ENCODE assay signal across 1 fruit fly cellular context in genomic region chrX:6993753-6994152, dm6.
A peak's percentile ranks its signal among the peaks of the same experiment; 100 is the strongest.
TF ChIP-seq lines count a peak whose summit lies in the region.

No protein-coding gene starts in this region.

TF ChIP-seq in whole organism, embryonic, 481 proteins besides CTCF, POLR2A, EP300 and RAD21 (continued from another document):
- TF ChIP-seq Hmx (GFP tag; optimal IDR thresholded peaks at IDR 0.05; lab: Kevin White, UChicago) (no peak), Nf-YB (GFP tag; optimal IDR thresholded peaks at IDR 0.05; lab: Kevin White, UChicago) (no peak), Hand (GFP tag; optimal IDR thresholded peaks at IDR 0.05; lab: Kevin White, UChicago) (peak; percentile 23), CG16815 (GFP tag; optimal IDR thresholded peaks at IDR 0.05; lab: Kevin White, UChicago) (peak; percentile 49), bsh (GFP tag; optimal IDR thresholded peaks at IDR 0.05; lab: Kevin White, UChicago) (peak in 1 of 2 experiments; percentile 74), dati (GFP tag; IDR thresholded peaks at IDR 0.05; lab: Robert Waterston, UW) (no peak; the same call in 1 of the 2 replicates), CG14050 (GFP tag; IDR thresholded peaks at IDR 0.05; lab: Robert Waterston, UW) (peak; percentile 71; the same call in 2 of the 3 replicates), seq (GFP tag; IDR thresholded peaks at IDR 0.05; lab: Robert Waterston, UW) (peak; percentile 76), row (GFP tag; IDR thresholded peaks at IDR 0.05; lab: Robert Waterston, UW) (peak; percentile 92), ham (GFP tag; IDR thresholded peaks at IDR 0.05; lab: Robert Waterston, UW) (no peak), CG30403 (GFP tag; optimal IDR thresholded peaks at IDR 0.05; lab: Kevin White, UChicago) (peak; percentile 80), yki (optimal IDR thresholded peaks at IDR 0.05; lab: Kevin White, UChicago) (no peak), kay (GFP tag; optimal IDR thresholded peaks at IDR 0.05; lab: Kevin White, UChicago) (no peak), CG1792 (GFP tag; optimal IDR thresholded peaks at IDR 0.05; lab: Kevin White, UChicago) (peak; percentile 70), ERR (GFP tag; optimal IDR thresholded peaks at IDR 0.05; lab: Kevin White, UChicago) (peak; percentile 67), H2.0 (GFP tag; IDR thresholded peaks at IDR 0.05; lab: Robert Waterston, UW) (peak; percentile 63), dysf (GFP tag; IDR thresholded peaks at IDR 0.05; lab: Robert Waterston, UW) (peak; percentile 88), gsb (GFP tag; IDR thresholded peaks at IDR 0.05; lab: Robert Waterston, UW) (peak; percentile 67), Atf6 (GFP tag; IDR thresholded peaks at IDR 0.05; lab: Robert Waterston, UW) (peak; percentile 86), Mrtf (GFP tag; IDR thresholded peaks at IDR 0.05; lab: Robert Waterston, UW) (peak; percentile 68; the same call in 2 of the 3 replicates), CG13894 (tag; optimal IDR thresholded peaks at IDR 0.05; lab: Kevin White, UChicago) (peak; percentile 44), gro (GFP tag; optimal IDR thresholded peaks at IDR 0.05; lab: Kevin White, UChicago) (peak; percentile 74), CG5180 (GFP tag; optimal IDR thresholded peaks at IDR 0.05; lab: Kevin White, UChicago) (peak; percentile 41), CG14014 (GFP tag; IDR thresholded peaks at IDR 0.05; lab: Robert Waterston, UW) (peak; percentile 81), YL-1 (GFP tag; optimal IDR thresholded peaks at IDR 0.05; lab: Kevin White, UChicago) (peak; percentile 8), CG15479 (GFP tag; optimal IDR thresholded peaks at IDR 0.05; lab: Kevin White, UChicago) (no peak)
